Worm (Caenorhabditis elegans): ENCODE results near the gene srw-115.

- TF ChIP-seq F13C5.2 (tag; optimal IDR thresholded peaks at IDR 0.05), result no peak
- TF ChIP-seq sea-1 (GFP tag; conservative IDR thresholded peaks at IDR 0.05), result no peak
- TF ChIP-seq ets-7 (tag; optimal IDR thresholded peaks at IDR 0.05), result no peak
- TF ChIP-seq ceh-36 (tag; optimal IDR thresholded peaks at IDR 0.05), result no peak
- TF ChIP-seq hmg-4 (GFP tag; optimal IDR thresholded peaks at IDR 0.05), result no peak
Observed at ce11 chrV:2960894-2961293, 32.8 kb downstream of the srw-115 start, which contains the start of gene srw-144.

Measured in whole organism, early embryonic.